Fruit fly (Drosophila melanogaster) whole organism: Measurements from ENCODE around the gene Ir75d.

ENCODE experiments used
- CG8478 ChIP-seq: fragments of >200 bp; optimal IDR thresholded peaks from 2 replicates; lab custom pipeline; 2018; ENCODE audit warnings: inconsistent platforms
- Dll ChIP-seq: fragments of >200 bp; optimal IDR thresholded peaks from 2 replicates; lab custom pipeline; 2017
- psq ChIP-seq: fragments of >200 bp; optimal IDR thresholded peaks from 2 replicates; lab custom pipeline; 2017

- TF ChIP-seq Dll (lab: Kevin White, UChicago) (no peak), psq (lab: Kevin White, UChicago) (no peak), CG8478 (lab: Kevin White, UChicago) (no peak)
These were observed 13.4 kb downstream of the Ir75d start for dm6 chr3L:18897459-18898085.
